Fruit fly (Drosophila melanogaster): ENCODE measurements around the gene CG31952.

DNA sequence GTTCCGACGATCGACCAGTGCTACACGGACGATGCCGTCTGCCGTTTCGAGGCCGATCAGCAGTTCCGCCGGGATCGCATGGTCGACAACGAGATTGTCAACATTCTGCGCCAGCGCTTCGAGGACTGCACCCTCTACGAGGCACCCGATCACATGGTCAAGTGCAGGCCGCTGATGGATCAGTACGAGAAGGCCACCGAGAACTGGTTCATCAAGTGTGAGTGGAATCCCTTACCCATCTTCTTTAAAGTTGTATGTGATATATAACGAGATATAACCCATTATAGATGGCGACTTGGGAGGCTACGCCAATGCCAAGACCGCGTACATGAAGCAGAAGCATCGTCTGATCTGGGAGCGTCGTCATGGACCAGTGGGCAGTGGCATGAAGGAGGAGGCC is 50.4 kb downstream of the CG31952 start:
- TF ChIP-seq EcR (GFP tag; optimal IDR thresholded peaks at IDR 0.05) (no peak), Snoo (tag; optimal IDR thresholded peaks at IDR 0.05) (no peak), CG15710 (tag; optimal IDR thresholded peaks at IDR 0.05) (no peak), Pif1B (GFP tag; optimal IDR thresholded peaks at IDR 0.05) (no peak), Ets98B (GFP tag; IDR thresholded peaks at IDR 0.05) (no peak)
